Fruit fly (Drosophila melanogaster) S2 (cell line): ENCODE measurements around the gene CG43307.

Experiments used
- CG8478 ChIP-seq: fragments of >200 bp; optimal IDR thresholded peaks from 2 replicates; lab custom pipeline; 2018
- CTCF ChIP-seq, 2 experiments: fragments of >200 bp; optimal IDR thresholded peaks; 2 replicates each; lab custom pipeline; 2018

- no peak for TF ChIP-seq CTCF (optimal IDR thresholded peaks at IDR 0.05; lab: Kevin White, UChicago)
- TF ChIP-seq CG8478 (lab: Kevin White, UChicago), result no peak
Observed at dm6 chr2L:5778157-5778556, 33.2 kb upstream of the CG43307 start.
